Fruit fly (Drosophila melanogaster) whole organism, adult: ENCODE measurements around the gene mld.

ENCODE experiments used
- pad ChIP-seq: fragments of 200-800 bp; sonication (Bioruptor generic); optimal IDR thresholded peaks from 3 replicates; lab custom pipeline; 2017; ENCODE audit warnings: missing biosample characterization, missing genetic modification characterization, mild to moderate bottlenecking, moderate library complexity, missing genetic modification reagents
- toe ChIP-seq: fragments of 200-800 bp; sonication (Bioruptor generic); optimal IDR thresholded peaks from 2 replicates; lab custom pipeline; 2016; ENCODE audit warnings: missing biosample characterization, missing genetic modification characterization

DNA sequence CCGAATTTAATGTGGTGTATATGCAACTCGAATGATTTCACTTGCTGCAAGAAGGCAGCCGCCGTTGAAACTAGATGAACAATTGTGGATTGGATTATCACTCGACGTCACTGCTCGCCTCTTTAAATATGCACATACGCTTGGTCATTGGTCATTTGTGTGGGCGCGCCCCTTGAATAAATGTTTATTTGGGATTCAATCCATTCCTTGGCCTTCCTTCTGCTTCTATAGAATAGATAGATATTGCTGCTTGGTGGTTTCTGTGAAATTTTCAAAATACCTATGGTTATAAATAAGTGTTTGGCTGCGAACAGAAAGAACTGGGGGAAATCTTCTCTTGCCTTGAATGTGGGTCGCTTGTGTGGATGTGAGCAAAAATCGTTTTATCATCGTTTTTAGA, 18.7 kb downstream of the mld start:
- TF ChIP-seq toe (no peak), pad (GFP tag; lab: Kevin White, UChicago) (no peak)
